Worm (Caenorhabditis elegans): ENCODE measurements around the gene ntl-4.
A peak's percentile ranks its signal among the peaks of the same experiment; 100 is the strongest.

Gene ntl-4

DNA sequence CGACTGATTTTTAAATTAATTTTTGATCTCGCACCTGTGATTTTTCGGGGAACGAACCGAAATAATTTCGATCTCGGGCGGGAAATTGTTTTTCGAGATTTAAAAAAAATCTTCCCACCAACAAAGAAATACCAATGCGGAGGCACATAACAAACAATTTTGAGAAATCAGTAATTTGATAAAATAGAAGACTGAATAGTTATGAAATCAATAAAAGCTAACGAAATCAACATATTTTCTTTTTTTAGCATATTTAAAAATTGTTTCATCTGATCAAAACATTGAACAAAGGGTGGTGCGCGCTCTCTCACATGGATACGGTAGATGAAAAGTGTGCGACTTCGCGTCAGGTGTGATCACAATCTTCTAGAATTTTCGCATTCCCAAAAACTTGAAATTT lies 47.7 kb downstream of the ntl-4 start:
- TF ChIP-seq snpc-1.2 (GFP tag; IDR thresholded peaks at IDR 0.05) (no peak), F49E8.2 (tag; optimal IDR thresholded peaks at IDR 0.05; ENCODE audit: borderline replicate concordance) (peak; percentile 34), unc-130 (GFP tag; optimal IDR thresholded peaks at IDR 0.05) (peak; percentile 75), tra-1 (GFP tag; IDR thresholded peaks at IDR 0.05) (no peak), lsy-2 (tag; optimal IDR thresholded peaks at IDR 0.05) (peak in 1 of 2 experiments; percentile 26), lin-38 (GFP tag; IDR thresholded peaks at IDR 0.05) (peak; percentile 30; the same call in 1 of the 2 replicates), Y48G9A.11 (GFP tag; IDR thresholded peaks at IDR 0.05) (peak; percentile 67)

DNA sequence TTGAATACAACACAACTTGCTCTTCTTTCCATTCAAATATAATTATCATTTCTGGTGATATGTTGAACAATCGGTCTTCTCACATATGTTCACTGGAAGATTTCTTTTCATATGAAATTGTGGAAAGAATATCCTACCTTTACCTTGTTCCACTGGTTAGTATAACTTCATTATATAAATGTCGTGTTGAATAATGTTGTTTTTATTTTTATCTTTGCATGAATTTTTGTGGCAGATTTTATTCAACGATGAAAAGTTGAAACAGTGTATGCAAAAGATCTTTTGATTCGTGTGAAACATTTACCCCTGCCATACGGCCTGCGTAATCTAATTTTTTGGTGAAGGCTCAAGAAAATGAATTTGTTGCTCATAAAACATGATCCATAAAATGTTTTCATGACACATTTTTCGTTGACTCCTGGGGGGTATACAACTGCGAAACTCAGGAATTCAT lies 51.5 kb downstream of the ntl-4 start:
- TF ChIP-seq arid-1 (GFP tag; conservative IDR thresholded peaks at IDR 0.05) (peak; percentile 52; the same call in 1 of the 2 replicates), Y5F2A.4 (GFP tag; optimal IDR thresholded peaks at IDR 0.05) (peak; percentile 26), unc-130 (GFP tag; optimal IDR thresholded peaks at IDR 0.05) (peak; percentile 73), hlh-11 (tag; optimal IDR thresholded peaks at IDR 0.05) (no peak), duxl-1 (tag; optimal IDR thresholded peaks at IDR 0.05; ENCODE audit: poor library complexity) (peak; percentile 60), mes-2 (tag; optimal IDR thresholded peaks at IDR 0.05; ENCODE audit: poor library complexity, severe bottlenecking) (no peak), zag-1 (tag; optimal IDR thresholded peaks at IDR 0.05) (no peak), snpc-1.2 (GFP tag; IDR thresholded peaks at IDR 0.05) (peak; percentile 75; the same call in 1 of the 2 replicates), zip-2 (tag; optimal IDR thresholded peaks at IDR 0.05) (no peak), nhr-11 (tag; optimal IDR thresholded peaks at IDR 0.05) (no peak), Y105C5A.15 (GFP tag; IDR thresholded peaks at IDR 0.05) (0 out of 2 replicates have a peak, but pooled peaks have one; percentile 64), nhr-28 (tag; optimal IDR thresholded peaks at IDR 0.05) (no peak), fkh-10 (GFP tag; optimal IDR thresholded peaks at IDR 0.05) (no peak), mdt-29 (GFP tag; IDR thresholded peaks at IDR 0.05) (no peak), mdl-1 (tag; optimal IDR thresholded peaks at IDR 0.05) (no peak), nhr-111 (GFP tag; optimal IDR thresholded peaks at IDR 0.05) (no peak), dmd-8 (GFP tag; IDR thresholded peaks at IDR 0.05) (0 out of 2 replicates have a peak, but pooled peaks have one; percentile 21), ctbp-1 (GFP tag; IDR thresholded peaks at IDR 0.05) (peak; percentile 28; the same call in 1 of the 2 replicates), nhr-102 (tag; optimal IDR thresholded peaks at IDR 0.05) (no peak), lin-13 (GFP tag; optimal IDR thresholded peaks at IDR 0.05) (peak; percentile 27), skn-1 (tag; optimal IDR thresholded peaks at IDR 0.05) (no peak), lin-1 (GFP tag; IDR thresholded peaks at IDR 0.05) (no peak), madf-5 (GFP tag; IDR thresholded peaks at IDR 0.05) (no peak), daf-19 (GFP tag; conservative IDR thresholded peaks at IDR 0.05) (no peak), ama-1 (optimal IDR thresholded peaks at IDR 0.05) (peak; percentile 49), pha-4 (GFP tag; IDR thresholded peaks at IDR 0.05) (peak; percentile 67; the same call in 1 of the 2 replicates), pha-4 (tag; optimal IDR thresholded peaks at IDR 0.05) (no peak), nhr-10 (tag; optimal IDR thresholded peaks at IDR 0.05) (no peak), Y48G9A.11 (GFP tag; IDR thresholded peaks at IDR 0.05) (0 out of 2 replicates have a peak, but pooled peaks have one; percentile 48), ZK546.5 (tag; optimal IDR thresholded peaks at IDR 0.05) (no peak), lin-15B (tag; optimal IDR thresholded peaks at IDR 0.05) (no peak), F49E8.2 (tag; optimal IDR thresholded peaks at IDR 0.05; ENCODE audit: borderline replicate concordance) (peak; percentile 94), gei-8 (GFP tag; optimal IDR thresholded peaks at IDR 0.05) (peak; percentile 6), lin-38 (GFP tag; IDR thresholded peaks at IDR 0.05) (peak; percentile 75), nhr-42 (GFP tag; IDR thresholded peaks at IDR 0.05) (no peak), jun-1 (tag; optimal IDR thresholded peaks at IDR 0.05) (no peak), dmd-9 (GFP tag; IDR thresholded peaks at IDR 0.05) (no peak), Y75B8A.6 (GFP tag; IDR thresholded peaks at IDR 0.05) (no peak)

All from whole organism, L4 larva.